Worm (Caenorhabditis elegans) whole organism, L4 larva: ENCODE data around the gene smcl-1.

Experiments used
- ZK337.2 ChIP-seq: fragments of 200-800 bp; sonication (Bioruptor generic); IDR thresholded peaks from 2 replicates; pipeline ENCODE4 v1.3.6; 2022; ENCODE audit warnings: missing genetic modification reagents, missing genetic modification characterization, missing compliant biosample characterization
- egl-27 ChIP-seq: sonication (generic microtip); optimal IDR thresholded peaks from 3 replicates; lab custom pipeline; 2017; ENCODE audit warnings: missing biosample characterization, missing genetic modification reagents, missing genetic modification characterization
- fkh-10 ChIP-seq: fragments of 150-350 bp; optimal IDR thresholded peaks from 2 replicates; lab custom pipeline; 2014; ENCODE audit warnings: missing biosample characterization, missing genetic modification reagents, missing genetic modification characterization
- lin-15B ChIP-seq: fragments of 150-350 bp; sonication (generic microtip); optimal IDR thresholded peaks from 3 replicates; lab custom pipeline; 2014; ENCODE audit warnings: missing biosample characterization, missing genetic modification characterization
- mes-2 ChIP-seq: sonication (generic microtip); optimal IDR thresholded peaks from 2 replicates; lab custom pipeline; 2016; ENCODE audit warnings: missing genotype, mild to moderate bottlenecking, missing genetic modification characterization, missing compliant biosample characterization; ENCODE audit not compliant: poor library complexity, severe bottlenecking
- nhr-11 ChIP-seq: fragments of 150-350 bp; optimal IDR thresholded peaks from 2 replicates; lab custom pipeline; 2014; ENCODE audit warnings: missing biosample characterization, missing genetic modification characterization
- snpc-4 ChIP-seq: fragments of 150-350 bp; optimal IDR thresholded peaks from 2 replicates; lab custom pipeline; 2014; ENCODE audit warnings: missing biosample characterization, missing genetic modification characterization
- unc-62 ChIP-seq, 3 experiments: fragments of 150-350 bp in 1 of 3; sonication (generic microtip); optimal IDR thresholded peaks in 2 of 3; peaks in 1 of 3; 1 replicate in 1 of 3; 2 replicates in 2 of 3; lab custom pipeline; 2014 to 2017; ENCODE audit warnings: missing biosample characterization in 3 of 3, missing genetic modification characterization in 3 of 3, missing genetic modification reagents in 3 of 3, missing genotype in 1 of 3
- vab-7 ChIP-seq: fragments of 200-800 bp; sonication (Bioruptor generic); IDR thresholded peaks from 2 replicates; pipeline ENCODE4 v1.3.6; 2022; ENCODE audit warnings: missing genetic modification reagents, missing genetic modification characterization, missing compliant biosample characterization

DNA sequence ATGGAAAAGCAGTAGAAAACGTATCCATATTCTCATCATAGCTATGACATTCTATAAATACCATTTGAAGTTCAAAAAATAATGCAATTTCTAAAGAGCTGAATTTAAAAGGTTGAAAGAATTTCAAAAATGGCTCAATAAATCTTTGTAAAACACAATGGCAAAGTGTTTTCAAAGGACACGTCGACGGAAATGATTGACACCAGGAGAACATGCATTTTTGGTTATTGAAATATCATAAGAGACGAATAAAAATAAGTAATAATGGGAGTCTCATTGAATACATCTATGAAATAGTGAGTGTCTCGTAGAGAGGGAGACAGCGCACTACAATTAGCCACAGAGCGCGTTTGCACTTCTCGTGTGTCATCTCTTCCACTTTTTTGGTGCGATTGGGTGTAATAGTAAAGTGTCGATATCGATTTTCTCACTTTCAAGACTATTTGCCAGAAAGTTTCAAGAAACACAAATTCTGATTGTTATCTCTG is 36.7 kb upstream of the smcl-1 start, which contains the start of gene T04F8.2:
- TF ChIP-seq unc-62 (GFP tag; optimal IDR thresholded peaks at IDR 0.05 in 1 of 2; lab: Kevin White, UChicago), result peak in 1 of 2 experiments; percentile 98
- no peak for TF ChIP-seq unc-62 (tag; optimal IDR thresholded peaks at IDR 0.05; lab: Kevin White, UChicago)
- no peak for TF ChIP-seq egl-27 (tag; lab: Kevin White, UChicago)
- peak; percentile 60 for TF ChIP-seq nhr-11 (tag; lab: Kevin White, UChicago)
- TF ChIP-seq lin-15B (tag; lab: Kevin White, UChicago), result no peak
- TF ChIP-seq snpc-4 (tag; lab: Kevin White, UChicago), result no peak
- TF ChIP-seq fkh-10 (GFP tag; lab: Kevin White, UChicago), result no peak
- TF ChIP-seq vab-7, result no peak
- peak; percentile 84 for TF ChIP-seq mes-2
- TF ChIP-seq ZK337.2 (GFP tag; lab: Robert Waterston, UW), result no peak
